Worm (Caenorhabditis elegans) whole organism, early embryonic: ENCODE data around the gene lido-13.
A peak's percentile ranks its signal among the peaks of the same experiment; 100 is the strongest.

Experiments
- B0310.2 ChIP-seq: sonication (generic microtip); optimal IDR thresholded peaks from 2 replicates; lab custom pipeline; 2016; ENCODE audit warnings: mild to moderate bottlenecking, missing genetic modification characterization, missing compliant biosample characterization
- F13C5.2 ChIP-seq: sonication (generic microtip); optimal IDR thresholded peaks from 2 replicates; lab custom pipeline; 2017; ENCODE audit warnings: mild to moderate bottlenecking, missing genetic modification characterization, inconsistent platforms, missing compliant biosample characterization
- aly-1 ChIP-seq: sonication (generic microtip); optimal IDR thresholded peaks from 2 replicates; lab custom pipeline; 2016; ENCODE audit warnings: missing genetic modification characterization, missing compliant biosample characterization
- ama-1 ChIP-seq: fragments of 150-350 bp; optimal IDR thresholded peaks from 2 replicates; lab custom pipeline; 2014
- ceh-36 ChIP-seq: sonication (generic microtip); optimal IDR thresholded peaks from 2 replicates; lab custom pipeline; 2016; ENCODE audit warnings: missing genetic modification characterization, inconsistent platforms, missing compliant biosample characterization
- ets-7 ChIP-seq: sonication (generic microtip); optimal IDR thresholded peaks from 2 replicates; lab custom pipeline; 2016; ENCODE audit warnings: missing genotype, missing genetic modification characterization, missing compliant biosample characterization
- flt-1 ChIP-seq: fragments of 200-800 bp; sonication (Bioruptor generic); IDR thresholded peaks from 2 replicates; pipeline ENCODE4 v1.3.6; 2022; ENCODE audit warnings: missing genetic modification characterization, missing compliant biosample characterization
- hmbx-1 ChIP-seq: sonication (generic microtip); optimal IDR thresholded peaks from 2 replicates; lab custom pipeline; 2016; ENCODE audit warnings: mild to moderate bottlenecking, missing genetic modification characterization, missing compliant biosample characterization
- hmg-4 ChIP-seq: fragments of 200-800 bp; sonication (Bioruptor generic); optimal IDR thresholded peaks from 2 replicates; lab custom pipeline; 2018; ENCODE audit warnings: mild to moderate bottlenecking, missing genetic modification characterization, missing compliant biosample characterization
- pes-1 ChIP-seq: fragments of 200-800 bp; sonication (Bioruptor generic); IDR thresholded peaks from 2 replicates; pipeline ENCODE4 v1.3.6; 2022; ENCODE audit warnings: missing genetic modification reagents, missing genetic modification characterization, missing compliant biosample characterization
- scrt-1 ChIP-seq: fragments of 200-800 bp; sonication (Bioruptor generic); IDR thresholded peaks from 2 replicates; pipeline ENCODE4 v1.3.6; 2022; ENCODE audit warnings: missing genetic modification characterization, missing compliant biosample characterization
- tbx-11 ChIP-seq: fragments of 200-800 bp; sonication (Bioruptor generic); IDR thresholded peaks from 2 replicates; pipeline ENCODE4 v1.3.6; 2022; ENCODE audit warnings: missing genetic modification characterization, missing compliant biosample characterization
- tra-4 ChIP-seq: sonication (generic microtip); optimal IDR thresholded peaks from 2 replicates; lab custom pipeline; 2017; ENCODE audit warnings: missing genetic modification characterization, missing compliant biosample characterization

DNA sequence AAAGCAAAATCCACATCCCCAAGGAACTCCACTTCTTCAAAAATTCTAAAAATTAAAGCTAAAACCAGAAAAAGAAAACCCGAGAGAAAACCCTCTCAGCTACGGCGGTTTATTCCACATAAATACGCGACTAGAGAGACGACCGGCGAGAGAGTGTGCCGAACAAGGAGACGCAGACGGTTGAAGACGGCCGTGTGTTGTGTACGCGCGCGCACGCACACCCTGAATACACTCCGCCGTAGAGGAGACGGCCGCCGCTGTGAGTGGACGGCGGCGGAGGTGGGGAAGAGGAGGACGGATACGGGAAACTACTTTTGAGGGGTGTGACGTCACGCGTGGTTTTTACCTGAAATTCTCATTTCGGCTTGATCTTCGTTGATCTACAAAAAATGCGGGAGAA lies 501 bp upstream of the lido-13 start:
- TF ChIP-seq ama-1 (lab: Kevin White, UChicago), result no peak
- TF ChIP-seq flt-1 (GFP tag; lab: Robert Waterston, UW), result no peak
- no peak for TF ChIP-seq pes-1 (GFP tag; lab: Robert Waterston, UW)
- no peak for TF ChIP-seq hmbx-1 (tag; lab: Kevin White, UChicago)
- TF ChIP-seq B0310.2 (tag; lab: Kevin White, UChicago), result no peak
- no peak for TF ChIP-seq F13C5.2 (tag; lab: Kevin White, UChicago)
- no peak for TF ChIP-seq tbx-11
- TF ChIP-seq ets-7 (tag; lab: Kevin White, UChicago), result no peak
- no peak for TF ChIP-seq ceh-36 (tag; lab: Kevin White, UChicago)
- no peak for TF ChIP-seq scrt-1 (GFP tag; lab: Robert Waterston, UW)
- no peak for TF ChIP-seq tra-4 (tag; lab: Kevin White, UChicago)
- no peak for TF ChIP-seq hmg-4 (GFP tag; lab: Kevin White, UChicago)
- peak; percentile 36 for TF ChIP-seq aly-1 (tag; lab: Kevin White, UChicago)
